Worm (Caenorhabditis elegans): ENCODE measurements around the gene twk-4.

DNA sequence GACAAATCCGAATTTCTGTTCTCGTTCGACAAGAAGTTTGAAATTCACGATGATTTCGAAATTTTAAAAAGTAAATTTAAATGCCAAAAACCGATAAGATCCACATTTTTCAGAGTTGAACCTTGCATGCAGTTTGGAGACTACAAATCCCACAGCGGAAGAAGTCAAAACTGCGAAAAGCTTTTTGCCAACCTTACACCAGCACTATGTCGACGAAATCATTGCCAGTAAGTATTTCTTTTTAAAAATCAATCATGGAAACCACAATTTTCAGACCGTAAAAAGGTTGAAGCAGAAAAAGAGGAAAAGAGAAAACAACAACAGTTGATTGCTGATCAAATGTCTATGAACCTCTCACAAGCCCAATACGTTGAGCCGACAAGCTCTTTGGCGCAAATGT lies 23.2 kb downstream of the twk-4 start:
- no peak for TF ChIP-seq klf-2 (GFP tag; conservative IDR thresholded peaks at IDR 0.05)
- no peak for TF ChIP-seq med-1 (GFP tag; optimal IDR thresholded peaks at IDR 0.05; ENCODE audit: insufficient read depth)
- TF ChIP-seq cog-1 (tag; optimal IDR thresholded peaks at IDR 0.05): no peak
- TF ChIP-seq T22C8.4 (GFP tag; IDR thresholded peaks at IDR 0.05): no peak
- no peak for TF ChIP-seq ref-1 (GFP tag; conservative IDR thresholded peaks at IDR 0.05)
- no peak for TF ChIP-seq ztf-29 (GFP tag; IDR thresholded peaks at IDR 0.05)
- TF ChIP-seq flt-1 (GFP tag; IDR thresholded peaks at IDR 0.05): no peak
- TF ChIP-seq ztf-23 (GFP tag; IDR thresholded peaks at IDR 0.05): no peak
- no peak for TF ChIP-seq tab-1 (GFP tag; IDR thresholded peaks at IDR 0.05)
